Fruit fly (Drosophila melanogaster) whole organism, embryonic: Measurements from ENCODE around the gene FoxL1.

ENCODE experiments used
- Aef1 ChIP-seq: fragments of 200-800 bp; sonication (Bioruptor generic); IDR thresholded peaks from 3 replicates; pipeline ENCODE4 v1.3.6; 2022; ENCODE audit warnings: missing biosample characterization, missing genetic modification characterization
- B-H2 ChIP-seq: fragments of 200-800 bp; sonication (Bioruptor generic); optimal IDR thresholded peaks from 2 replicates; lab custom pipeline; 2018; ENCODE audit warnings: missing biosample characterization, mild to moderate bottlenecking, missing genetic modification characterization
- Bdp1 ChIP-seq: fragments of 200-800 bp; sonication (Bioruptor generic); optimal IDR thresholded peaks from 3 replicates; lab custom pipeline; 2016; ENCODE audit warnings: missing biosample characterization, missing genetic modification characterization
- BtbVII ChIP-seq: fragments of 200-800 bp; sonication (Bioruptor generic); optimal IDR thresholded peaks from 3 replicates; lab custom pipeline; 2017; ENCODE audit warnings: missing biosample characterization, mild to moderate bottlenecking, missing genetic modification characterization
- CG11398 ChIP-seq: fragments of 200-800 bp; sonication (Bioruptor generic); optimal IDR thresholded peaks from 2 replicates; lab custom pipeline; 2016; ENCODE audit warnings: missing biosample characterization, missing genetic modification characterization
- CG11504 ChIP-seq: fragments of 200-800 bp; sonication (Bioruptor generic); optimal IDR thresholded peaks from 3 replicates; lab custom pipeline; 2019; ENCODE audit warnings: missing biosample characterization, mild to moderate bottlenecking, missing genetic modification characterization, moderate library complexity
- CG13287 ChIP-seq: fragments of 200-800 bp; sonication (Bioruptor generic); IDR thresholded peaks from 2 replicates; pipeline ENCODE4 v1.3.6; 2022; ENCODE audit warnings: missing biosample characterization, missing genetic modification characterization; ENCODE audit not compliant: partially characterized antibody
- CG13424 ChIP-seq: fragments of 200-800 bp; sonication (Bioruptor generic); optimal IDR thresholded peaks from 2 replicates; lab custom pipeline; 2019; ENCODE audit warnings: missing biosample characterization, mild to moderate bottlenecking, missing genetic modification characterization, moderate library complexity
- CG1529 ChIP-seq: fragments of 200-800 bp; sonication (Bioruptor generic); optimal IDR thresholded peaks from 3 replicates; lab custom pipeline; 2018; ENCODE audit warnings: missing biosample characterization, missing genetic modification characterization
- CG16863 ChIP-seq: fragments of 200-800 bp; sonication (Bioruptor generic); optimal IDR thresholded peaks from 3 replicates; lab custom pipeline; 2016; ENCODE audit warnings: missing biosample characterization, missing genetic modification characterization
- CG17802 ChIP-seq: fragments of 200-800 bp; sonication (Bioruptor generic); optimal IDR thresholded peaks from 2 replicates; lab custom pipeline; 2018; ENCODE audit warnings: missing biosample characterization, mild to moderate bottlenecking, missing genetic modification characterization, moderate library complexity
- CG2875 ChIP-seq: fragments of 200-800 bp; sonication (Bioruptor generic); optimal IDR thresholded peaks from 2 replicates; lab custom pipeline; 2017; ENCODE audit warnings: missing biosample characterization, mild to moderate bottlenecking, missing genetic modification characterization, missing genetic modification reagents
- CG30020 ChIP-seq: fragments of 200-800 bp; optimal IDR thresholded peaks from 2 replicates; lab custom pipeline; 2019; ENCODE audit warnings: missing biosample characterization, mild to moderate bottlenecking, missing genetic modification characterization, moderate library complexity
- CG30431 ChIP-seq: fragments of 200-800 bp; sonication (Bioruptor generic); optimal IDR thresholded peaks from 2 replicates; lab custom pipeline; 2017; ENCODE audit warnings: missing biosample characterization, missing genetic modification characterization
- CG34422 ChIP-seq: fragments of 200-800 bp; sonication (Bioruptor generic); IDR thresholded peaks from 3 replicates; pipeline ENCODE4 v1.3.6; 2022; ENCODE audit warnings: missing biosample characterization, missing genetic modification characterization
- CG4282 ChIP-seq: fragments of 200-800 bp; sonication (Bioruptor generic); optimal IDR thresholded peaks from 2 replicates; lab custom pipeline; 2016; ENCODE audit warnings: missing biosample characterization, missing genetic modification characterization
- CG4360 ChIP-seq: fragments of 200-800 bp; sonication (Bioruptor generic); IDR thresholded peaks from 2 replicates; pipeline ENCODE4 v1.3.6; 2022; ENCODE audit warnings: missing biosample characterization, missing genetic modification characterization
- CG6765 ChIP-seq: fragments of 200-800 bp; sonication (Bioruptor generic); optimal IDR thresholded peaks from 3 replicates; lab custom pipeline; 2017; ENCODE audit warnings: missing biosample characterization, mild to moderate bottlenecking, missing genetic modification characterization
- CG7987 ChIP-seq: fragments of 200-800 bp; sonication (Bioruptor generic); optimal IDR thresholded peaks from 2 replicates; lab custom pipeline; 2018; ENCODE audit warnings: missing biosample characterization, mild to moderate bottlenecking, missing genetic modification characterization, moderate library complexity
- CG8089 ChIP-seq: fragments of 200-800 bp; sonication (Bioruptor generic); optimal IDR thresholded peaks from 3 replicates; lab custom pipeline; 2016; ENCODE audit warnings: missing biosample characterization, missing genetic modification characterization
- CG8290 ChIP-seq, 3 experiments: fragments of 200-800 bp; sonication (Bioruptor generic); optimal IDR thresholded peaks; 2 replicates each; lab custom pipeline; 2016 to 2019; ENCODE audit warnings: missing biosample characterization in 3 of 3, missing genetic modification characterization in 3 of 3, mild to moderate bottlenecking in 2 of 3, moderate library complexity in 1 of 3
- CG8765 ChIP-seq: fragments of 200-800 bp; sonication (Bioruptor generic); IDR thresholded peaks from 2 replicates; pipeline ENCODE4 v1.3.6; 2022; ENCODE audit warnings: missing biosample characterization, missing genetic modification characterization
- CG8924 ChIP-seq: fragments of 200-800 bp; optimal IDR thresholded peaks from 3 replicates; lab custom pipeline; 2019; ENCODE audit warnings: missing biosample characterization, mild to moderate bottlenecking, missing genetic modification characterization, moderate library complexity
- CG8944 ChIP-seq: fragments of 200-800 bp; sonication (Bioruptor generic); optimal IDR thresholded peaks from 3 replicates; lab custom pipeline; 2016; ENCODE audit warnings: missing biosample characterization, missing genetic modification characterization
- CG9609 ChIP-seq: fragments of 200-800 bp; sonication (Bioruptor generic); optimal IDR thresholded peaks from 3 replicates; lab custom pipeline; 2016; ENCODE audit warnings: missing biosample characterization, missing genetic modification characterization
- CG9932 ChIP-seq: fragments of 200-800 bp; sonication (Bioruptor generic); IDR thresholded peaks from 2 replicates; pipeline ENCODE4 v1.3.6; 2022; ENCODE audit warnings: missing biosample characterization, missing genetic modification characterization
- Dll ChIP-seq: fragments of 200-800 bp; sonication (Bioruptor generic); IDR thresholded peaks from 4 replicates; pipeline ENCODE4 v1.3.6; 2022; ENCODE audit warnings: missing biosample characterization, missing genetic modification characterization; ENCODE audit not compliant: partially characterized antibody
- E2f1 ChIP-seq: fragments of 200-800 bp; sonication (Bioruptor generic); IDR thresholded peaks from 2 replicates; pipeline ENCODE4 v1.3.6; 2022; ENCODE audit warnings: missing biosample characterization, missing genetic modification characterization
- HLH3B ChIP-seq: fragments of 200-800 bp; sonication (Bioruptor generic); IDR thresholded peaks from 2 replicates; pipeline ENCODE4 v1.3.6; 2022; ENCODE audit warnings: missing biosample characterization, missing genetic modification characterization
- Jarid2 ChIP-seq: fragments of 200-800 bp; sonication (Bioruptor generic); optimal IDR thresholded peaks from 3 replicates; lab custom pipeline; 2017; ENCODE audit warnings: mild to moderate bottlenecking, missing biosample characterization, missing genetic modification reagents, missing genetic modification characterization
- Lhr ChIP-seq: fragments of 200-800 bp; sonication (Bioruptor generic); optimal IDR thresholded peaks from 3 replicates; lab custom pipeline; 2017; ENCODE audit warnings: mild to moderate bottlenecking, missing biosample characterization, missing genetic modification reagents, missing genetic modification characterization
- MBD-R2 ChIP-seq: fragments of 200-800 bp; sonication (Bioruptor generic); IDR thresholded peaks from 2 replicates; pipeline ENCODE4 v1.3.6; 2022; ENCODE audit warnings: missing biosample characterization, missing genetic modification characterization
- Rfx ChIP-seq: fragments of 200-800 bp; sonication (Bioruptor generic); IDR thresholded peaks from 2 replicates; pipeline ENCODE4 v1.3.6; 2022; ENCODE audit warnings: missing biosample characterization, missing genetic modification characterization
- cato ChIP-seq: fragments of 200-800 bp; sonication (Bioruptor generic); optimal IDR thresholded peaks from 2 replicates; lab custom pipeline; 2016; ENCODE audit warnings: missing biosample characterization, missing genetic modification characterization, borderline replicate concordance
- chm ChIP-seq: fragments of 200-800 bp; sonication (Bioruptor generic); IDR thresholded peaks from 2 replicates; pipeline ENCODE4 v1.3.6; 2022; ENCODE audit warnings: missing biosample characterization, missing genetic modification characterization
- crp ChIP-seq, 2 experiments: fragments of 200-800 bp; sonication (Bioruptor generic); optimal IDR thresholded peaks; 2 replicates in 1 of 2; 3 replicates in 1 of 2; lab custom pipeline; 2017; ENCODE audit warnings: missing biosample characterization in 2 of 2, missing genetic modification characterization in 2 of 2, mild to moderate bottlenecking in 1 of 2, moderate library complexity in 1 of 2
- exex ChIP-seq: fragments of 200-800 bp; sonication (Bioruptor generic); optimal IDR thresholded peaks from 4 replicates; lab custom pipeline; 2018; ENCODE audit warnings: missing biosample characterization, mild to moderate bottlenecking, missing genetic modification characterization, moderate library complexity
- gfzf ChIP-seq: fragments of 200-800 bp; sonication (Bioruptor generic); optimal IDR thresholded peaks from 2 replicates; lab custom pipeline; 2016; ENCODE audit warnings: missing biosample characterization, mild to moderate bottlenecking, missing genetic modification characterization, moderate library complexity
- grau ChIP-seq: fragments of 200-800 bp; optimal IDR thresholded peaks from 3 replicates; lab custom pipeline; 2019; ENCODE audit warnings: missing biosample characterization, mild to moderate bottlenecking, missing genetic modification characterization, moderate library complexity
- grn ChIP-seq: fragments of 200-800 bp; sonication (Bioruptor generic); optimal IDR thresholded peaks from 3 replicates; lab custom pipeline; 2017; ENCODE audit warnings: missing biosample characterization, missing genetic modification characterization
- hth ChIP-seq: fragments of >200 bp; optimal IDR thresholded peaks from 2 replicates; lab custom pipeline; 2017; ENCODE audit warnings: inconsistent platforms
- lab ChIP-seq: fragments of 200-800 bp; sonication (Bioruptor generic); optimal IDR thresholded peaks from 3 replicates; lab custom pipeline; 2017; ENCODE audit warnings: missing biosample characterization, missing genetic modification characterization, mild to moderate bottlenecking, moderate library complexity, missing genetic modification reagents
- nerfin-2 ChIP-seq: fragments of 200-800 bp; sonication (Bioruptor generic); IDR thresholded peaks from 2 replicates; pipeline ENCODE4 v1.3.6; 2022; ENCODE audit warnings: missing biosample characterization, missing genetic modification characterization; ENCODE audit not compliant: partially characterized antibody
- oc ChIP-seq: fragments of 200-800 bp; sonication (Bioruptor generic); optimal IDR thresholded peaks from 2 replicates; lab custom pipeline; 2018; ENCODE audit warnings: missing biosample characterization, mild to moderate bottlenecking, missing genetic modification characterization, moderate library complexity
- odd ChIP-seq: fragments of 200-800 bp; sonication (Bioruptor generic); optimal IDR thresholded peaks from 2 replicates; lab custom pipeline; 2017; ENCODE audit warnings: missing biosample characterization, mild to moderate bottlenecking, missing genetic modification characterization
- row ChIP-seq: fragments of 200-800 bp; sonication (Bioruptor generic); IDR thresholded peaks from 3 replicates; pipeline ENCODE4 v1.3.6; 2022; ENCODE audit warnings: missing biosample characterization, missing genetic modification characterization
- sisA ChIP-seq: fragments of 200-800 bp; sonication (Bioruptor generic); IDR thresholded peaks from 2 replicates; pipeline ENCODE4 v1.3.6; 2022; ENCODE audit warnings: missing biosample characterization, missing genetic modification characterization
- slp2 ChIP-seq: fragments of 200-800 bp; sonication (Bioruptor generic); optimal IDR thresholded peaks from 2 replicates; lab custom pipeline; 2016; ENCODE audit warnings: missing biosample characterization, missing genetic modification characterization
- tna ChIP-seq: fragments of 200-800 bp; sonication (Bioruptor generic); IDR thresholded peaks from 2 replicates; pipeline ENCODE4 v1.3.6; 2022; ENCODE audit warnings: missing biosample characterization, missing genetic modification characterization; ENCODE audit not compliant: partially characterized antibody
- twi ChIP-seq: fragments of 200-800 bp; optimal IDR thresholded peaks from 2 replicates; lab custom pipeline; 2019; ENCODE audit warnings: missing biosample characterization, mild to moderate bottlenecking, missing genetic modification characterization, moderate library complexity
- tx ChIP-seq: fragments of 200-800 bp; sonication (Bioruptor generic); optimal IDR thresholded peaks from 2 replicates; lab custom pipeline; 2016; ENCODE audit warnings: missing biosample characterization, missing genetic modification characterization

The FoxL1 gene

dm6 chr3L:4000711-4001110 lies 18.0 kb upstream of the FoxL1 start (continued):
- TF ChIP-seq lab (GFP tag; lab: Kevin White, UChicago) (peak; percentile 33), CG8944 (no peak), CG4282 (GFP tag; lab: Kevin White, UChicago) (no peak), grn (GFP tag; lab: Kevin White, UChicago) (no peak), BtbVII (GFP tag; lab: Kevin White, UChicago) (peak; percentile 18), Dll (GFP tag; lab: Robert Waterston, UW) (no peak), CG4360 (GFP tag; lab: Robert Waterston, UW) (no peak), CG13424 (peak; percentile 67), E2f1 (no peak), CG2875 (no peak), cato (GFP tag; lab: Kevin White, UChicago) (no peak), chm (GFP tag; lab: Robert Waterston, UW) (no peak), Aef1 (GFP tag; lab: Robert Waterston, UW) (no peak), CG11398 (GFP tag; lab: Kevin White, UChicago) (no peak), CG34422 (GFP tag; lab: Robert Waterston, UW) (no peak), Lhr (GFP tag; lab: Kevin White, UChicago) (no peak), slp2 (GFP tag; lab: Kevin White, UChicago) (no peak), exex (tag; lab: Kevin White, UChicago) (no peak), crp (GFP tag; optimal IDR thresholded peaks at IDR 0.05; lab: Kevin White, UChicago) (no peak), CG30431 (GFP tag; lab: Kevin White, UChicago) (no peak), B-H2 (GFP tag; lab: Kevin White, UChicago) (no peak), nerfin-2 (GFP tag; lab: Robert Waterston, UW) (no peak), Rfx (GFP tag; lab: Robert Waterston, UW) (peak; percentile 32; the same call in 1 of the 2 replicates), CG30020 (tag; lab: Kevin White, UChicago) (no peak), Jarid2 (no peak), CG16863 (GFP tag; lab: Kevin White, UChicago) (no peak), tx (GFP tag; lab: Kevin White, UChicago) (no peak), sisA (GFP tag; lab: Robert Waterston, UW) (peak; percentile 27; the same call in 1 of the 2 replicates), odd (GFP tag; lab: Kevin White, UChicago) (peak; percentile 32), HLH3B (GFP tag; lab: Robert Waterston, UW) (no peak), hth (no peak), twi (tag; lab: Kevin White, UChicago) (no peak), CG9932 (GFP tag; lab: Robert Waterston, UW) (peak; percentile 18; the same call in 1 of the 2 replicates), CG13287 (GFP tag; lab: Robert Waterston, UW) (no peak), CG8765 (GFP tag; lab: Robert Waterston, UW) (no peak), grau (tag; lab: Kevin White, UChicago) (peak; percentile 64), CG1529 (GFP tag; lab: Kevin White, UChicago) (no peak), row (GFP tag; lab: Robert Waterston, UW) (peak; percentile 62), CG17802 (tag; lab: Kevin White, UChicago) (no peak), tna (no peak), CG9609 (no peak), CG7987 (GFP tag; lab: Kevin White, UChicago) (no peak), CG11504 (tag; lab: Kevin White, UChicago) (peak; percentile 55), CG8290 (GFP tag; optimal IDR thresholded peaks at IDR 0.05; lab: Kevin White, UChicago) (no peak), CG8290 (tag; optimal IDR thresholded peaks at IDR 0.05; lab: Kevin White, UChicago) (no peak), gfzf (GFP tag; lab: Kevin White, UChicago) (no peak), CG8089 (GFP tag; lab: Kevin White, UChicago) (no peak), CG8924 (peak; percentile 42), Bdp1 (no peak), MBD-R2 (GFP tag; lab: Robert Waterston, UW) (no peak), CG6765 (peak; percentile 4), oc (tag; lab: Kevin White, UChicago) (no peak)
